Worm (Caenorhabditis elegans): Measurements from ENCODE around the gene laat-1.

laat-1 gene

ce11 chrII:232641-233040 is 5.0 kb downstream of the laat-1 start, which contains the start of gene Y43H11AL.1:
TSS of gene Y43H11AL.1 (minus strand) at chrII:232741.
- TF ChIP-seq ceh-9 (tag; optimal IDR thresholded peaks at IDR 0.05) (no peak), unc-86 (tag; optimal IDR thresholded peaks at IDR 0.05) (no peak), sox-4 (tag; optimal IDR thresholded peaks at IDR 0.05) (no peak), pha-2 (tag; optimal IDR thresholded peaks at IDR 0.05) (no peak), ahr-1 (tag; optimal IDR thresholded peaks at IDR 0.05) (no peak), madf-2 (tag; optimal IDR thresholded peaks at IDR 0.05) (no peak), ttx-3 (tag; optimal IDR thresholded peaks at IDR 0.05) (no peak), dve-1 (tag; optimal IDR thresholded peaks at IDR 0.05) (no peak), hlh-15 (tag; optimal IDR thresholded peaks at IDR 0.05) (no peak), F13H6.1 (tag; optimal IDR thresholded peaks at IDR 0.05) (no peak), ceh-48 (tag; optimal IDR thresholded peaks at IDR 0.05) (no peak), sox-2 (GFP tag; IDR thresholded peaks at IDR 0.05) (no peak), T23F11.4 (GFP tag; optimal IDR thresholded peaks at IDR 0.05) (no peak), mec-3 (tag; optimal IDR thresholded peaks at IDR 0.05; ENCODE audit: borderline replicate concordance) (no peak)

- TF ChIP-seq zip-5 (tag; optimal IDR thresholded peaks at IDR 0.05) = no peak
- TF ChIP-seq rnt-1 (tag; optimal IDR thresholded peaks at IDR 0.05) = peak; percentile 41
- TF ChIP-seq dmd-4 (tag; optimal IDR thresholded peaks at IDR 0.05; ENCODE audit: borderline replicate concordance) = no peak
- TF ChIP-seq nfya-1 (tag; optimal IDR thresholded peaks at IDR 0.05) = peak; percentile 67
- TF ChIP-seq pag-3 (tag; optimal IDR thresholded peaks at IDR 0.05; ENCODE audit: borderline replicate concordance) = no peak
- no peak for TF ChIP-seq lin-11 (tag; optimal IDR thresholded peaks at IDR 0.05)
- TF ChIP-seq pha-2 (tag; optimal IDR thresholded peaks at IDR 0.05) = no peak
- TF ChIP-seq ceh-9 (tag; optimal IDR thresholded peaks at IDR 0.05) = no peak
- TF ChIP-seq syd-9 (tag; optimal IDR thresholded peaks at IDR 0.05) = no peak
- TF ChIP-seq sdc-2 (tag; optimal IDR thresholded peaks at IDR 0.05) = peak; percentile 18
- TF ChIP-seq nhr-11 (tag; optimal IDR thresholded peaks at IDR 0.05) = no peak
- TF ChIP-seq che-1 (tag; optimal IDR thresholded peaks at IDR 0.05) = no peak
- no peak for TF ChIP-seq ahr-1 (tag; optimal IDR thresholded peaks at IDR 0.05)
- TF ChIP-seq ceh-22 (tag; optimal IDR thresholded peaks at IDR 0.05) = no peak
- TF ChIP-seq madf-2 (tag; optimal IDR thresholded peaks at IDR 0.05) = no peak
- TF ChIP-seq unc-55 (GFP tag; optimal IDR thresholded peaks at IDR 0.05) = peak; percentile 83
- TF ChIP-seq ceh-24 (tag; optimal IDR thresholded peaks at IDR 0.05) = no peak
- no peak for TF ChIP-seq fkh-10 (GFP tag; optimal IDR thresholded peaks at IDR 0.05)
- TF ChIP-seq elt-2 (tag; optimal IDR thresholded peaks at IDR 0.05) = no peak
- TF ChIP-seq pax-1 (tag; optimal IDR thresholded peaks at IDR 0.05) = no peak
- no peak for TF ChIP-seq dve-1 (tag; optimal IDR thresholded peaks at IDR 0.05)
- TF ChIP-seq lim-6 (tag; optimal IDR thresholded peaks at IDR 0.05) = no peak
- TF ChIP-seq pros-1 (tag; optimal IDR thresholded peaks at IDR 0.05) = peak; percentile 45
- TF ChIP-seq hlh-8 (tag; optimal IDR thresholded peaks at IDR 0.05) = peak; percentile 1
- no peak for TF ChIP-seq T23F11.4 (GFP tag; optimal IDR thresholded peaks at IDR 0.05)
- no peak for TF ChIP-seq ceh-14 (tag; optimal IDR thresholded peaks at IDR 0.05)
- peak; percentile 2 for TF ChIP-seq F13H6.1 (tag; optimal IDR thresholded peaks at IDR 0.05)
- TF ChIP-seq unc-86 (tag; optimal IDR thresholded peaks at IDR 0.05) = no peak
- TF ChIP-seq fkh-6 (tag; optimal IDR thresholded peaks at IDR 0.05) = no peak
- TF ChIP-seq ceh-31 (tag; optimal IDR thresholded peaks at IDR 0.05) = peak; percentile 69
- TF ChIP-seq hlh-6 (tag; optimal IDR thresholded peaks at IDR 0.05) = no peak
- TF ChIP-seq C08G9.2 (tag; optimal IDR thresholded peaks at IDR 0.05) = no peak
- peak; percentile 97 for TF ChIP-seq hlh-30 (tag; optimal IDR thresholded peaks at IDR 0.05; ENCODE audit: insufficient read depth)
- TF ChIP-seq ceh-48 (tag; optimal IDR thresholded peaks at IDR 0.05) = no peak
- TF ChIP-seq Y22D7AL.16 (tag; optimal IDR thresholded peaks at IDR 0.05) = no peak
- no peak for TF ChIP-seq npax-4 (tag; optimal IDR thresholded peaks at IDR 0.05)
- TF ChIP-seq pqm-1 (tag; optimal IDR thresholded peaks at IDR 0.05) = no peak
- TF ChIP-seq ceh-45 (GFP tag; IDR thresholded peaks at IDR 0.05) = no peak
- TF ChIP-seq ztf-16 (tag; optimal IDR thresholded peaks at IDR 0.05) = no peak
- no peak for TF ChIP-seq unc-3 (GFP tag; conservative IDR thresholded peaks at IDR 0.05)
- no peak for TF ChIP-seq unc-3 (tag; optimal IDR thresholded peaks at IDR 0.05)
- peak; percentile 69 for TF ChIP-seq ceh-34 (tag; optimal IDR thresholded peaks at IDR 0.05)
- TF ChIP-seq eyg-1 (tag; optimal IDR thresholded peaks at IDR 0.05) = no peak
- TF ChIP-seq ceh-2 (tag; optimal IDR thresholded peaks at IDR 0.05) = peak; percentile 38
- no peak for TF ChIP-seq odd-2 (tag; optimal IDR thresholded peaks at IDR 0.05)
- TF ChIP-seq ets-4 (tag; optimal IDR thresholded peaks at IDR 0.05) = peak; percentile 39
These were observed 16.4 kb downstream of the laat-1 start for ce11 chrII:221212-221611.

Measured in whole organism, late embryonic.